Worm (Caenorhabditis elegans) whole organism, L4 larva: ENCODE measurements around the gene T28H10.1.

Experiments
- D1046.2 ChIP-seq: fragments of 200-800 bp; sonication (Bioruptor generic); IDR thresholded peaks from 2 replicates; pipeline ENCODE4 v1.3.6; 2022; ENCODE audit warnings: missing genetic modification characterization, missing compliant biosample characterization
- F10B5.3 ChIP-seq: sonication (generic microtip); optimal IDR thresholded peaks from 2 replicates; lab custom pipeline; 2016; ENCODE audit warnings: mild to moderate bottlenecking, missing genetic modification characterization, missing compliant biosample characterization
- F26F4.8 ChIP-seq: fragments of 200-800 bp; sonication (Bioruptor generic); conservative IDR thresholded peaks from 2 replicates; pipeline ENCODE4 v1.3.6; 2022; ENCODE audit warnings: missing genetic modification characterization, missing compliant biosample characterization
- F44E2.7 ChIP-seq: fragments of 200-800 bp; sonication (Bioruptor generic); IDR thresholded peaks from 2 replicates; pipeline ENCODE4 v2.1.2; 2022; ENCODE audit warnings: missing genetic modification characterization, missing compliant biosample characterization
- Y5F2A.4 ChIP-seq: fragments of 200-800 bp; sonication (Bioruptor generic); optimal IDR thresholded peaks from 2 replicates; lab custom pipeline; 2018; ENCODE audit warnings: mild to moderate bottlenecking, missing genetic modification characterization, missing compliant biosample characterization
- Y75B8A.6 ChIP-seq: fragments of 200-800 bp; sonication (Bioruptor generic); IDR thresholded peaks from 2 replicates; pipeline ENCODE4 v1.3.6; 2022; ENCODE audit warnings: missing genetic modification reagents, missing genetic modification characterization, missing compliant biosample characterization
- ZK337.2 ChIP-seq: fragments of 200-800 bp; sonication (Bioruptor generic); IDR thresholded peaks from 2 replicates; pipeline ENCODE4 v1.3.6; 2022; ENCODE audit warnings: missing genetic modification reagents, missing genetic modification characterization, missing compliant biosample characterization
- ZK546.5 ChIP-seq, 2 experiments: sonication (generic microtip); optimal IDR thresholded peaks; 2 replicates each; lab custom pipeline; 2017; ENCODE audit warnings: missing biosample characterization in 2 of 2, missing genetic modification characterization in 2 of 2
- ama-1 ChIP-seq: fragments of 150-350 bp; optimal IDR thresholded peaks from 2 replicates; lab custom pipeline; 2014; ENCODE audit warnings: inconsistent platforms, mixed read lengths
- ceh-28 ChIP-seq: fragments of 150-350 bp; optimal IDR thresholded peaks from 2 replicates; lab custom pipeline; 2014; ENCODE audit warnings: missing biosample characterization, missing genetic modification reagents, missing genetic modification characterization
- ceh-62 ChIP-seq: sonication (generic microtip); optimal IDR thresholded peaks from 2 replicates; lab custom pipeline; 2017; ENCODE audit warnings: missing biosample characterization, missing genetic modification characterization
- ceh-82 ChIP-seq: sonication (generic microtip); optimal IDR thresholded peaks from 2 replicates; lab custom pipeline; 2017; ENCODE audit warnings: missing biosample characterization, missing genetic modification characterization
- ces-1 ChIP-seq: fragments of 150-350 bp; sonication (generic microtip); optimal IDR thresholded peaks from 4 replicates; lab custom pipeline; 2014; ENCODE audit warnings: missing biosample characterization, missing genetic modification reagents, missing genetic modification characterization
- ctbp-1 ChIP-seq: fragments of 200-800 bp; sonication (Bioruptor generic); IDR thresholded peaks from 2 replicates; pipeline ENCODE4 v1.3.6; 2022; ENCODE audit warnings: missing genetic modification reagents, missing genetic modification characterization, missing compliant biosample characterization
- daf-12 ChIP-seq: fragments of 150-350 bp; optimal IDR thresholded peaks from 2 replicates; lab custom pipeline; 2014; ENCODE audit warnings: missing biosample characterization, missing genetic modification reagents, missing genetic modification characterization
- daf-16 ChIP-seq, 3 experiments: sonication (generic microtip); optimal IDR thresholded peaks; 2 replicates each; lab custom pipeline; 2016 to 2017; ENCODE audit warnings: missing genetic modification characterization in 3 of 3, missing genetic modification reagents in 3 of 3, mild to moderate bottlenecking in 2 of 3, missing compliant biosample characterization in 2 of 3, missing biosample characterization in 1 of 3, moderate library complexity in 1 of 3
- daf-19 ChIP-seq: fragments of 200-800 bp; sonication (Bioruptor generic); conservative IDR thresholded peaks from 2 replicates; pipeline ENCODE4 v1.3.6; 2022; ENCODE audit warnings: missing genetic modification characterization, missing compliant biosample characterization
- daf-8 ChIP-seq: fragments of 200-800 bp; sonication (Bioruptor generic); IDR thresholded peaks from 2 replicates; pipeline ENCODE4 v1.3.6; 2022; ENCODE audit warnings: missing genetic modification characterization, missing compliant biosample characterization
- dmd-6 ChIP-seq: fragments of 200-800 bp; sonication (Bioruptor generic); IDR thresholded peaks from 2 replicates; pipeline ENCODE4 v1.3.6; 2022; ENCODE audit warnings: missing genetic modification reagents, missing genetic modification characterization, missing compliant biosample characterization
- dve-1 ChIP-seq: sonication (generic microtip); optimal IDR thresholded peaks from 2 replicates; lab custom pipeline; 2017; ENCODE audit warnings: antibody characterized with exemption, mild to moderate bottlenecking, missing genetic modification characterization, missing compliant biosample characterization; ENCODE audit not compliant: insufficient read depth
- egl-43 ChIP-seq: fragments of 200-800 bp; sonication (Bioruptor generic); IDR thresholded peaks from 2 replicates; pipeline ENCODE4 v1.3.6; 2022; ENCODE audit warnings: missing genetic modification reagents, missing genetic modification characterization, missing compliant biosample characterization
- fkh-10 ChIP-seq: fragments of 150-350 bp; optimal IDR thresholded peaks from 2 replicates; lab custom pipeline; 2014; ENCODE audit warnings: missing biosample characterization, missing genetic modification reagents, missing genetic modification characterization
- lim-7 ChIP-seq: fragments of 200-800 bp; sonication (Bioruptor generic); IDR thresholded peaks from 2 replicates; pipeline ENCODE4 v1.3.6; 2022; ENCODE audit warnings: missing genetic modification characterization, missing compliant biosample characterization
- lin-1 ChIP-seq: fragments of 200-800 bp; sonication (Bioruptor generic); IDR thresholded peaks from 2 replicates; pipeline ENCODE4 v1.3.6; 2022; ENCODE audit warnings: missing genetic modification reagents, missing genetic modification characterization, missing compliant biosample characterization
- lin-13 ChIP-seq: fragments of 150-350 bp; optimal IDR thresholded peaks from 2 replicates; lab custom pipeline; 2014; ENCODE audit warnings: missing biosample characterization, missing genetic modification reagents, missing genetic modification characterization
- lir-3 ChIP-seq: sonication (generic microtip); optimal IDR thresholded peaks from 2 replicates; lab custom pipeline; 2016; ENCODE audit warnings: mild to moderate bottlenecking, missing genetic modification characterization, missing compliant biosample characterization
- mdt-29 ChIP-seq: fragments of 200-800 bp; sonication (Bioruptor generic); IDR thresholded peaks from 2 replicates; pipeline ENCODE4 v1.3.6; 2022; ENCODE audit warnings: missing genetic modification reagents, missing genetic modification characterization, missing compliant biosample characterization
- mep-1 ChIP-seq: fragments of 150-350 bp; sonication (generic microtip); optimal IDR thresholded peaks from 3 replicates; lab custom pipeline; 2014; ENCODE audit warnings: missing biosample characterization, missing genetic modification characterization
- mes-2 ChIP-seq: sonication (generic microtip); optimal IDR thresholded peaks from 2 replicates; lab custom pipeline; 2016; ENCODE audit warnings: missing genotype, mild to moderate bottlenecking, missing genetic modification characterization, missing compliant biosample characterization; ENCODE audit not compliant: poor library complexity, severe bottlenecking
- nhr-10 ChIP-seq: fragments of 150-350 bp; optimal IDR thresholded peaks from 2 replicates; lab custom pipeline; 2014; ENCODE audit warnings: missing biosample characterization, missing genetic modification characterization
- nhr-102 ChIP-seq: sonication (generic microtip); optimal IDR thresholded peaks from 2 replicates; lab custom pipeline; 2016; ENCODE audit warnings: mild to moderate bottlenecking, missing genetic modification characterization, moderate library complexity, missing compliant biosample characterization
- nhr-11 ChIP-seq: fragments of 150-350 bp; optimal IDR thresholded peaks from 2 replicates; lab custom pipeline; 2014; ENCODE audit warnings: missing biosample characterization, missing genetic modification characterization
- nhr-111 ChIP-seq: fragments of 200-800 bp; sonication (Bioruptor generic); optimal IDR thresholded peaks from 2 replicates; lab custom pipeline; 2018; ENCODE audit warnings: mild to moderate bottlenecking, missing genetic modification characterization, missing compliant biosample characterization
- nhr-28 ChIP-seq: fragments of 150-350 bp; optimal IDR thresholded peaks from 2 replicates; lab custom pipeline; 2014; ENCODE audit warnings: missing biosample characterization, missing genetic modification characterization
- nhr-6 ChIP-seq: fragments of 150-350 bp; optimal IDR thresholded peaks from 2 replicates; lab custom pipeline; 2014; ENCODE audit warnings: missing biosample characterization, missing genetic modification characterization
- nhr-76 ChIP-seq: fragments of 150-350 bp; optimal IDR thresholded peaks from 2 replicates; lab custom pipeline; 2014; ENCODE audit warnings: missing biosample characterization, missing genetic modification characterization
- pha-4 ChIP-seq, 2 experiments: fragments of 150-350 bp in 1 of 2; fragments of 200-800 bp in 1 of 2; sonication (Bioruptor generic) in 1 of 2; IDR thresholded peaks in 1 of 2; optimal IDR thresholded peaks in 1 of 2; 2 replicates each; pipeline versions ENCODE4 v1.3.6 to Lab custom; 2014 to 2022; ENCODE audit warnings: missing genetic modification characterization in 2 of 2, missing genetic modification reagents in 2 of 2, missing biosample characterization in 1 of 2, missing compliant biosample characterization in 1 of 2
- php-3 ChIP-seq: fragments of 200-800 bp; sonication (Bioruptor generic); IDR thresholded peaks from 2 replicates; pipeline ENCODE4 v1.3.6; 2022; ENCODE audit warnings: missing genetic modification reagents, missing genetic modification characterization, missing compliant biosample characterization
- rbr-2 ChIP-seq: sonication (generic microtip); optimal IDR thresholded peaks from 2 replicates; lab custom pipeline; 2016; ENCODE audit warnings: missing genotype, missing genetic modification characterization, missing compliant biosample characterization
- skn-1 ChIP-seq: fragments of 150-350 bp; optimal IDR thresholded peaks from 2 replicates; lab custom pipeline; 2014; ENCODE audit warnings: missing biosample characterization, missing genetic modification characterization
- snpc-4 ChIP-seq: fragments of 150-350 bp; optimal IDR thresholded peaks from 2 replicates; lab custom pipeline; 2014; ENCODE audit warnings: missing biosample characterization, missing genetic modification characterization
- spr-1 ChIP-seq: sonication (generic microtip); optimal IDR thresholded peaks from 2 replicates; lab custom pipeline; 2016; ENCODE audit warnings: mild to moderate bottlenecking, missing genetic modification characterization, missing compliant biosample characterization
- vab-7 ChIP-seq: fragments of 200-800 bp; sonication (Bioruptor generic); IDR thresholded peaks from 2 replicates; pipeline ENCODE4 v1.3.6; 2022; ENCODE audit warnings: missing genetic modification reagents, missing genetic modification characterization, missing compliant biosample characterization
- zfp-2 ChIP-seq: sonication (generic microtip); optimal IDR thresholded peaks from 2 replicates; lab custom pipeline; 2016; ENCODE audit warnings: mild to moderate bottlenecking, missing genetic modification characterization, missing compliant biosample characterization
- zip-2 ChIP-seq: fragments of 150-350 bp; optimal IDR thresholded peaks from 2 replicates; lab custom pipeline; 2014; ENCODE audit warnings: missing biosample characterization, missing genetic modification characterization
- ztf-11 ChIP-seq: fragments of 150-350 bp; optimal IDR thresholded peaks from 2 replicates; lab custom pipeline; 2014; ENCODE audit warnings: missing biosample characterization, missing genetic modification characterization
- ztf-7 ChIP-seq: fragments of 150-350 bp; optimal IDR thresholded peaks from 2 replicates; lab custom pipeline; 2014; ENCODE audit warnings: missing biosample characterization, missing genetic modification characterization

Gene T28H10.1

DNA sequence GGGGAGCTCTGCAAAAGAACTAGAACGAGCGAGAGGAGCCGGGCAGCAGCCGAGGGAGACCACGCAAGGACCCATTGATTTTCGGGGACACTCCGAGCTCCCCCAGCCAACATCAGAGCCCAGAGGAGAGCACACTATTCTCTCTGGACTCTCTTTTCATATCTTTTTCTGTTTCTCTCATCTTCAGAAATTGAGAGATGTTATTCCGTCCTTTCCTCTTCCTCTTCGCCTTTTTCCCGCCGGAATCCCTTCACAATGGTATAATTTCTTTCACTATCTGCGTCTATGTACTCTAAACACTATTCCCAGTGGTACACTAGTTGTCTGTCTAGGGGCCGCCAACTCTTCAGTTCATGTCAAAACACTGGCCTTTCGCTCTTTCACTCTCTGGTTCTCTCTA, 38.2 kb upstream of the T28H10.1 start (continued):
- TF ChIP-seq mes-2 (tag; lab: Kevin White, UChicago), result peak; percentile 39
- TF ChIP-seq nhr-11 (tag; lab: Kevin White, UChicago), result peak; percentile 80
- no peak for TF ChIP-seq daf-19 (GFP tag; lab: Robert Waterston, UW)

DNA sequence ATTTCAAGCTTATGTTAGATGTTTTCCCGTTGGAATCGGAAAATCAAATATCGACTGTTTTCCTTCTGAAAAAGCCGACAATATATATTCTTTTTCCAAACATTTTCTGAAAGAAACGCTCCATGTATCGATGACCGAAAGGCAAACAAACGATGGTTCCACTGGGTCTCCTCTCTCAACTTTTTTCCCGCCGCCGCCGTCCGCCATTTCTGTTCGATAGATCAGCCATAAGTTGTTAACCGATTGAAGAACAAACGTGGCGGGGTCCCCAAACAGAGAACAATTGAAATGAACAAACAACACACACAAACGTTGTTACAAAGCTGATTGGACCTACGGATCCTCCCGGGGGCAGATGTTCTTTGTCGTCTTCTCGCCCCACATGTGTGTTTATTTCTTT, 36.9 kb upstream of the T28H10.1 start:
- TF ChIP-seq nhr-6 (tag; lab: Kevin White, UChicago) (peak; percentile 55), daf-19 (GFP tag; lab: Robert Waterston, UW) (no peak)

DNA sequence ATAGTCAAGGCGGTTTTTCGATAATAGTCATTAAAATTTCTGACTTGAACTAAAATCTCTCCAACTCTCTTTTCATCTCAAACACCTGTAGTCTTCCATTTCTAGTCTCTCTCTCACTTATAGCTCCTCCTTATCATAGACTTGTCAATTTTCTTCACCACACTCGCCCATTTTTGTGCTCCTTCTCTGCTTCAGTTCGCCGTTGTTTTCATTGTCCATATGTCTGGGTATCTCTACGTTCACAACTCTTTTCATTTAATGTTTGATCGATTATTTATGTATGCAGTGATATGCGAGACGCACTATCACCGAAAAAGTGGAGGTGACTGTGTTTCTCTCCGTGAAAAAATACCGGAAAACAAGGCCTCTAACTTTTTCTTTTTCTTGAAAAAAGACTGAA, 35.8 kb upstream of the T28H10.1 start:
- TF ChIP-seq nhr-11 (tag; lab: Kevin White, UChicago) (peak; percentile 9), ceh-82 (tag; lab: Kevin White, UChicago) (no peak), zip-2 (tag; lab: Kevin White, UChicago) (no peak), lin-1 (GFP tag; lab: Robert Waterston, UW) (peak; percentile 45; the same call in 1 of the 2 replicates), skn-1 (tag; lab: Kevin White, UChicago) (no peak), daf-16 (GFP tag; optimal IDR thresholded peaks at IDR 0.05; lab: Kevin White, UChicago) (no peak), daf-16 (tag; optimal IDR thresholded peaks at IDR 0.05; lab: Kevin White, UChicago) (peak; percentile 93), F44E2.7 (no peak), lim-7 (GFP tag; lab: Robert Waterston, UW) (no peak), fkh-10 (GFP tag; lab: Kevin White, UChicago) (no peak), ceh-62 (tag; lab: Kevin White, UChicago) (no peak), dmd-6 (GFP tag; lab: Robert Waterston, UW) (peak; percentile 93), egl-43 (GFP tag; lab: Robert Waterston, UW) (no peak), nhr-111 (GFP tag; lab: Kevin White, UChicago) (no peak), lir-3 (no peak), pha-4 (GFP tag; IDR thresholded peaks at IDR 0.05; lab: Robert Waterston, UW) (no peak), pha-4 (tag; optimal IDR thresholded peaks at IDR 0.05; lab: Kevin White, UChicago) (no peak), ztf-7 (no peak), spr-1 (tag; lab: Kevin White, UChicago) (no peak), Y75B8A.6 (GFP tag; lab: Robert Waterston, UW) (no peak), lin-13 (no peak), F26F4.8 (no peak), nhr-102 (tag; lab: Kevin White, UChicago) (peak; percentile 37), ces-1 (GFP tag; lab: Kevin White, UChicago) (no peak), D1046.2 (no peak), ama-1 (lab: Kevin White, UChicago) (no peak), daf-19 (GFP tag; lab: Robert Waterston, UW) (no peak), vab-7 (no peak), ceh-28 (tag; lab: Kevin White, UChicago) (no peak), daf-12 (tag; lab: Kevin White, UChicago) (no peak), mdt-29 (GFP tag; lab: Robert Waterston, UW) (no peak), ztf-11 (tag; lab: Kevin White, UChicago) (no peak), nhr-6 (tag; lab: Kevin White, UChicago) (no peak), rbr-2 (tag; lab: Kevin White, UChicago) (no peak), zfp-2 (tag; lab: Kevin White, UChicago) (no peak), ctbp-1 (no peak), ZK546.5 (tag; optimal IDR thresholded peaks at IDR 0.05; lab: Kevin White, UChicago) (no peak), Y5F2A.4 (GFP tag; lab: Kevin White, UChicago) (no peak), ZK337.2 (GFP tag; lab: Robert Waterston, UW) (no peak), mes-2 (tag; lab: Kevin White, UChicago) (peak; percentile 42), php-3 (GFP tag; lab: Robert Waterston, UW) (peak; percentile 90), nhr-76 (no peak), nhr-28 (tag; lab: Kevin White, UChicago) (peak; percentile 94), daf-8 (GFP tag; lab: Robert Waterston, UW) (no peak), mep-1 (tag; lab: Kevin White, UChicago) (no peak), snpc-4 (tag; lab: Kevin White, UChicago) (no peak), nhr-10 (tag; lab: Kevin White, UChicago) (no peak), dve-1 (tag; lab: Kevin White, UChicago) (peak; percentile 71), F10B5.3 (tag; lab: Kevin White, UChicago) (no peak)
